Worm (Caenorhabditis elegans): ENCODE results near the gene cyp-13A2.

Gene cyp-13A2

ce11 chrII:9746069-9746468, 41.4 kb downstream of the cyp-13A2 start, which contains the start of the genes Y53C12B.1 and nos-3 (continued):
- TF ChIP-seq nhr-90 (tag; optimal IDR thresholded peaks at IDR 0.05) (no peak), dpff-1 (tag; optimal IDR thresholded peaks at IDR 0.05) (no peak), nfyb-1 (GFP tag; IDR thresholded peaks at IDR 0.05) (no peak), mel-28 (tag; optimal IDR thresholded peaks at IDR 0.05; ENCODE audit: borderline replicate concordance) (no peak), bed-2 (GFP tag; IDR thresholded peaks at IDR 0.05) (no peak), F23B12.7 (tag; optimal IDR thresholded peaks at IDR 0.05; ENCODE audit: insufficient read depth) (peak; percentile 25), unc-130 (GFP tag; optimal IDR thresholded peaks at IDR 0.05) (no peak), tlf-1 (GFP tag; optimal IDR thresholded peaks at IDR 0.05) (no peak), F57C9.4 (tag; optimal IDR thresholded peaks at IDR 0.05) (no peak), F55B11.4 (tag; optimal IDR thresholded peaks at IDR 0.05; ENCODE audit: borderline replicate concordance, insufficient read depth) (no peak), unc-62 (GFP tag; optimal IDR thresholded peaks at IDR 0.05) (no peak), him-1 (tag; optimal IDR thresholded peaks at IDR 0.05) (no peak), ekl-4 (GFP tag; IDR thresholded peaks at IDR 0.05) (0 out of 2 replicates have a peak, but pooled peaks have one; percentile 22), attf-6 (GFP tag; IDR thresholded peaks at IDR 0.05) (no peak), attf-3 (GFP tag; conservative IDR thresholded peaks at IDR 0.05) (no peak; the same call in 1 of the 2 replicates), ccch-3 (GFP tag; optimal IDR thresholded peaks at IDR 0.05) (no peak), snpc-3.4 (tag; optimal IDR thresholded peaks at IDR 0.05) (no peak), pbrm-1 (GFP tag; IDR thresholded peaks at IDR 0.05) (peak; percentile 66), ztf-6 (GFP tag; IDR thresholded peaks at IDR 0.05) (no peak), rec-8 (tag; optimal IDR thresholded peaks at IDR 0.05) (no peak), F22D6.2 (tag; optimal IDR thresholded peaks at IDR 0.05) (no peak), lin-40 (tag; optimal IDR thresholded peaks at IDR 0.05) (peak; percentile 21), lir-1 (GFP tag; conservative IDR thresholded peaks at IDR 0.05) (no peak), bed-1 (GFP tag; IDR thresholded peaks at IDR 0.05) (no peak), F57A8.1 (GFP tag; optimal IDR thresholded peaks at IDR 0.05) (no peak), madf-3 (GFP tag; IDR thresholded peaks at IDR 0.05) (no peak), B0261.1 (tag; optimal IDR thresholded peaks at IDR 0.05) (no peak), rpc-1 (optimal IDR thresholded peaks at IDR 0.05) (no peak), rpc-1 (tag; optimal IDR thresholded peaks at IDR 0.05) (no peak), die-1 (tag; optimal IDR thresholded peaks at IDR 0.05) (no peak), let-607 (tag; optimal IDR thresholded peaks at IDR 0.05) (no peak), nhr-179 (tag; optimal IDR thresholded peaks at IDR 0.05) (no peak), K12H6.12 (tag; optimal IDR thresholded peaks at IDR 0.05) (peak; percentile 19), athp-1 (tag; optimal IDR thresholded peaks at IDR 0.05) (no peak), chd-7 (tag; optimal IDR thresholded peaks at IDR 0.05) (no peak), ztf-26 (tag; optimal IDR thresholded peaks at IDR 0.05) (no peak), lag-1 (GFP tag; IDR thresholded peaks at IDR 0.05) (no peak), ceh-58 (GFP tag; IDR thresholded peaks at IDR 0.05) (no peak), madf-8 (GFP tag; conservative IDR thresholded peaks at IDR 0.05) (no peak), Y95B8A.8 (GFP tag; IDR thresholded peaks at IDR 0.05) (no peak), Y56A3A.18 (GFP tag; IDR thresholded peaks at IDR 0.05) (no peak), repo-1 (tag; optimal IDR thresholded peaks at IDR 0.05) (no peak), egl-18 (GFP tag; IDR thresholded peaks at IDR 0.05) (no peak), C06A6.2 (GFP tag; conservative IDR thresholded peaks at IDR 0.05) (no peak), F39B2.1 (GFP tag; IDR thresholded peaks at IDR 0.05) (no peak), F37B4.10 (GFP tag; IDR thresholded peaks at IDR 0.05) (no peak), mcd-1 (GFP tag; IDR thresholded peaks at IDR 0.05) (peak; percentile 56), hlh-12 (tag; optimal IDR thresholded peaks at IDR 0.05) (no peak), sdz-38 (tag; optimal IDR thresholded peaks at IDR 0.05) (no peak), akir-1 (GFP tag; optimal IDR thresholded peaks at IDR 0.05) (no peak)

Measured in whole organism, young adult.